Fruit fly (Drosophila melanogaster) whole organism, embryonic: ENCODE results near the gene Dic4.

ENCODE experiments used
- ATbp ChIP-seq: fragments of 200-800 bp; sonication (Bioruptor generic); optimal IDR thresholded peaks from 2 replicates; lab custom pipeline; 2017; ENCODE audit warnings: missing biosample characterization, mild to moderate bottlenecking, missing genetic modification characterization, missing genetic modification reagents
- C15 ChIP-seq: fragments of 200-800 bp; sonication (Bioruptor generic); IDR thresholded peaks from 3 replicates; pipeline ENCODE4 v1.3.6; 2022; ENCODE audit warnings: missing biosample characterization, missing genetic modification characterization
- CG1024 ChIP-seq: fragments of 200-800 bp; sonication (Bioruptor generic); IDR thresholded peaks from 2 replicates; pipeline ENCODE4 v1.3.6; 2022; ENCODE audit warnings: missing biosample characterization, missing genetic modification characterization
- CG10274 ChIP-seq: fragments of 200-800 bp; sonication (Bioruptor generic); optimal IDR thresholded peaks from 3 replicates; lab custom pipeline; 2017; ENCODE audit warnings: missing biosample characterization, mild to moderate bottlenecking, missing genetic modification characterization
- CG11456 ChIP-seq: fragments of 200-800 bp; sonication (Bioruptor generic); IDR thresholded peaks from 3 replicates; pipeline ENCODE4 v1.3.6; 2022; ENCODE audit warnings: missing biosample characterization, missing genetic modification characterization
- CG1603 ChIP-seq: fragments of 200-800 bp; sonication (Bioruptor generic); optimal IDR thresholded peaks from 2 replicates; lab custom pipeline; 2019; ENCODE audit warnings: missing biosample characterization, mild to moderate bottlenecking, missing genetic modification characterization, moderate library complexity
- CG16813 ChIP-seq: fragments of 200-800 bp; sonication (Bioruptor generic); IDR thresholded peaks from 3 replicates; pipeline ENCODE4 v1.3.6; 2022; ENCODE audit warnings: missing biosample characterization, missing genetic modification characterization; ENCODE audit not compliant: partially characterized antibody
- CG17612 ChIP-seq: fragments of 200-800 bp; sonication (Bioruptor generic); IDR thresholded peaks from 2 replicates; pipeline ENCODE4 v1.3.6; 2022; ENCODE audit warnings: missing biosample characterization, missing genetic modification characterization
- CG17912 ChIP-seq: fragments of 200-800 bp; sonication (Bioruptor generic); optimal IDR thresholded peaks from 2 replicates; lab custom pipeline; 2018; ENCODE audit warnings: missing biosample characterization, mild to moderate bottlenecking, missing genetic modification characterization
- CG18764 ChIP-seq: fragments of 200-800 bp; sonication (Bioruptor generic); optimal IDR thresholded peaks from 3 replicates; lab custom pipeline; 2016; ENCODE audit warnings: missing biosample characterization, missing genetic modification characterization
- CG2199 ChIP-seq: fragments of 200-800 bp; sonication (Bioruptor generic); IDR thresholded peaks from 3 replicates; pipeline ENCODE4 v1.3.6; 2022; ENCODE audit warnings: missing biosample characterization, missing genetic modification characterization
- CG34376 ChIP-seq: fragments of 200-800 bp; sonication (Bioruptor generic); optimal IDR thresholded peaks from 2 replicates; lab custom pipeline; 2018; ENCODE audit warnings: missing biosample characterization, mild to moderate bottlenecking, missing genetic modification characterization
- CG3847 ChIP-seq: fragments of 200-800 bp; sonication (Bioruptor generic); IDR thresholded peaks from 2 replicates; pipeline ENCODE4 v1.3.6; 2022; ENCODE audit warnings: missing biosample characterization, missing genetic modification characterization
- CG42726 ChIP-seq: fragments of 200-800 bp; sonication (Bioruptor generic); IDR thresholded peaks from 2 replicates; pipeline ENCODE4 v1.3.6; 2022; ENCODE audit warnings: missing biosample characterization, missing genetic modification characterization; ENCODE audit not compliant: partially characterized antibody
- CG4328 ChIP-seq: fragments of 200-800 bp; sonication (Bioruptor generic); optimal IDR thresholded peaks from 3 replicates; lab custom pipeline; 2017; ENCODE audit warnings: missing biosample characterization, missing genetic modification reagents, missing genetic modification characterization
- CG4404 ChIP-seq: fragments of 200-800 bp; sonication (Bioruptor generic); IDR thresholded peaks from 2 replicates; pipeline ENCODE4 v1.3.6; 2022; ENCODE audit warnings: missing biosample characterization, missing genetic modification characterization
- CG4820 ChIP-seq: fragments of 200-800 bp; sonication (Bioruptor generic); optimal IDR thresholded peaks from 3 replicates; lab custom pipeline; 2016; ENCODE audit warnings: missing biosample characterization, missing genetic modification characterization
- CG6654 ChIP-seq: fragments of 200-800 bp; sonication (Bioruptor generic); optimal IDR thresholded peaks from 2 replicates; lab custom pipeline; 2017; ENCODE audit warnings: missing biosample characterization, mild to moderate bottlenecking, missing genetic modification characterization
- CG6791 ChIP-seq: fragments of 200-800 bp; sonication (Bioruptor generic); IDR thresholded peaks from 3 replicates; pipeline ENCODE4 v1.3.6; 2022; ENCODE audit warnings: missing biosample characterization, missing genetic modification characterization; ENCODE audit not compliant: partially characterized antibody
- CG6813 ChIP-seq: fragments of 200-800 bp; sonication (Bioruptor generic); optimal IDR thresholded peaks from 2 replicates; lab custom pipeline; 2017; ENCODE audit warnings: missing biosample characterization, missing genetic modification characterization, mild to moderate bottlenecking, moderate library complexity, missing genetic modification reagents
- CG7556 ChIP-seq: fragments of 200-800 bp; sonication (Bioruptor generic); optimal IDR thresholded peaks from 2 replicates; lab custom pipeline; 2017; ENCODE audit warnings: missing biosample characterization, mild to moderate bottlenecking, missing genetic modification characterization
- CG9932 ChIP-seq: fragments of 200-800 bp; sonication (Bioruptor generic); IDR thresholded peaks from 2 replicates; pipeline ENCODE4 v1.3.6; 2022; ENCODE audit warnings: missing biosample characterization, missing genetic modification characterization
- Chrac-16 ChIP-seq: fragments of 200-800 bp; sonication (Bioruptor generic); optimal IDR thresholded peaks from 3 replicates; lab custom pipeline; 2016; ENCODE audit warnings: missing biosample characterization, missing genetic modification characterization
- D19A ChIP-seq: fragments of 200-800 bp; optimal IDR thresholded peaks from 3 replicates; lab custom pipeline; 2019; ENCODE audit warnings: missing biosample characterization, mild to moderate bottlenecking, missing genetic modification characterization, moderate library complexity
- E2f2 ChIP-seq: fragments of 200-800 bp; sonication (Bioruptor generic); IDR thresholded peaks from 2 replicates; pipeline ENCODE4 v1.3.6; 2022; ENCODE audit warnings: missing biosample characterization, missing genetic modification characterization
- Fer3 ChIP-seq: fragments of 200-800 bp; sonication (Bioruptor generic); optimal IDR thresholded peaks from 2 replicates; lab custom pipeline; 2018; ENCODE audit warnings: missing biosample characterization, mild to moderate bottlenecking, missing genetic modification characterization, moderate library complexity
- H15 ChIP-seq: fragments of 200-800 bp; sonication (Bioruptor generic); IDR thresholded peaks from 3 replicates; pipeline ENCODE4 v1.3.6; 2022; ENCODE audit warnings: missing biosample characterization, missing genetic modification characterization
- HmgD ChIP-seq: fragments of 200-800 bp; sonication (Bioruptor generic); optimal IDR thresholded peaks from 3 replicates; lab custom pipeline; 2016; ENCODE audit warnings: missing biosample characterization, missing genetic modification characterization
- Hr78 ChIP-seq, 2 experiments: fragments of 200-800 bp in 1 of 2; fragments of >200 bp in 1 of 2; sonication (Bioruptor generic) in 1 of 2; optimal IDR thresholded peaks; 2 replicates each; lab custom pipeline; 2017 to 2019; ENCODE audit warnings: missing biosample characterization in 2 of 2, missing genetic modification characterization in 2 of 2, mild to moderate bottlenecking in 1 of 2, moderate library complexity in 1 of 2
- Jarid2 ChIP-seq: fragments of 200-800 bp; sonication (Bioruptor generic); optimal IDR thresholded peaks from 3 replicates; lab custom pipeline; 2017; ENCODE audit warnings: mild to moderate bottlenecking, missing biosample characterization, missing genetic modification reagents, missing genetic modification characterization
- MESR4 ChIP-seq: fragments of 200-800 bp; sonication (Bioruptor generic); optimal IDR thresholded peaks from 2 replicates; lab custom pipeline; 2018; ENCODE audit warnings: missing biosample characterization, mild to moderate bottlenecking, missing genetic modification characterization, moderate library complexity
- NFAT ChIP-seq: fragments of 200-800 bp; sonication (Bioruptor generic); IDR thresholded peaks from 2 replicates; pipeline ENCODE4 v1.3.6; 2022; ENCODE audit warnings: missing biosample characterization, missing genetic modification characterization
- Opbp ChIP-seq: fragments of 200-800 bp; sonication (Bioruptor generic); IDR thresholded peaks from 3 replicates; pipeline ENCODE4 v1.3.6; 2022; ENCODE audit warnings: missing biosample characterization, missing genetic modification characterization; ENCODE audit not compliant: partially characterized antibody
- Sry-β ChIP-seq: fragments of 200-800 bp; sonication (Bioruptor generic); optimal IDR thresholded peaks from 2 replicates; lab custom pipeline; 2018; ENCODE audit warnings: missing biosample characterization, mild to moderate bottlenecking, missing genetic modification characterization, moderate library complexity
- ap ChIP-seq: fragments of 200-800 bp; sonication (Bioruptor generic); IDR thresholded peaks from 2 replicates; pipeline ENCODE4 v1.3.6; 2022; ENCODE audit warnings: missing biosample characterization, missing genetic modification characterization
- ato ChIP-seq: fragments of 200-800 bp; sonication (Bioruptor generic); IDR thresholded peaks from 2 replicates; pipeline ENCODE4 v1.3.6; 2022; ENCODE audit warnings: missing biosample characterization, missing genetic modification characterization; ENCODE audit not compliant: partially characterized antibody
- chif ChIP-seq, 2 experiments: fragments of 200-800 bp; sonication (Bioruptor generic); optimal IDR thresholded peaks; 3 replicates each; lab custom pipeline; 2016; ENCODE audit warnings: missing biosample characterization in 2 of 2, missing genetic modification characterization in 2 of 2
- ci ChIP-seq: fragments of 200-800 bp; sonication (Bioruptor generic); IDR thresholded peaks from 3 replicates; pipeline ENCODE4 v1.3.6; 2022; ENCODE audit warnings: missing biosample characterization, missing genetic modification characterization
- crp ChIP-seq, 2 experiments: fragments of 200-800 bp; sonication (Bioruptor generic); optimal IDR thresholded peaks; 2 replicates in 1 of 2; 3 replicates in 1 of 2; lab custom pipeline; 2017; ENCODE audit warnings: missing biosample characterization in 2 of 2, missing genetic modification characterization in 2 of 2, mild to moderate bottlenecking in 1 of 2, moderate library complexity in 1 of 2
- emc ChIP-seq: fragments of 200-800 bp; sonication (Bioruptor generic); optimal IDR thresholded peaks from 2 replicates; lab custom pipeline; 2016; ENCODE audit warnings: missing biosample characterization, missing genetic modification characterization
- exex ChIP-seq: fragments of 200-800 bp; sonication (Bioruptor generic); optimal IDR thresholded peaks from 4 replicates; lab custom pipeline; 2018; ENCODE audit warnings: missing biosample characterization, mild to moderate bottlenecking, missing genetic modification characterization, moderate library complexity
- fru ChIP-seq: fragments of >200 bp; optimal IDR thresholded peaks from 2 replicates; lab custom pipeline; 2017
- fu2 ChIP-seq: fragments of 200-800 bp; sonication (Bioruptor generic); optimal IDR thresholded peaks from 2 replicates; lab custom pipeline; 2016; ENCODE audit warnings: missing biosample characterization, missing genetic modification characterization
- gsb ChIP-seq: fragments of 200-800 bp; sonication (Bioruptor generic); IDR thresholded peaks from 2 replicates; pipeline ENCODE4 v1.3.6; 2022; ENCODE audit warnings: missing biosample characterization, missing genetic modification characterization
- lola ChIP-seq, 3 experiments: fragments of >200 bp in 2 of 3; fragments of 200-800 bp in 1 of 3; sonication (Bioruptor generic) in 1 of 3; optimal IDR thresholded peaks; 2 replicates each; lab custom pipeline; 2017 to 2019; ENCODE audit warnings: missing biosample characterization in 3 of 3, missing genetic modification characterization in 3 of 3, mild to moderate bottlenecking in 1 of 3, moderate library complexity in 1 of 3
- luna ChIP-seq: fragments of 200-800 bp; sonication (Bioruptor generic); optimal IDR thresholded peaks from 2 replicates; lab custom pipeline; 2016; ENCODE audit warnings: missing biosample characterization, missing genetic modification characterization
- mld ChIP-seq: fragments of 200-800 bp; sonication (Bioruptor generic); IDR thresholded peaks from 3 replicates; pipeline ENCODE4 v1.3.6; 2022; ENCODE audit warnings: missing biosample characterization, missing genetic modification characterization; ENCODE audit not compliant: partially characterized antibody
- sr ChIP-seq: fragments of 200-800 bp; sonication (Bioruptor generic); IDR thresholded peaks from 3 replicates; pipeline ENCODE4 v1.3.6; 2022; ENCODE audit warnings: missing biosample characterization, missing genetic modification characterization
- zen2 ChIP-seq: fragments of 200-800 bp; sonication (Bioruptor generic); IDR thresholded peaks from 3 replicates; pipeline ENCODE4 v1.3.6; 2022; ENCODE audit warnings: missing biosample characterization, missing genetic modification characterization; ENCODE audit not compliant: partially characterized antibody
- zf30C ChIP-seq: fragments of 200-800 bp; sonication (Bioruptor generic); optimal IDR thresholded peaks from 3 replicates; lab custom pipeline; 2018; ENCODE audit warnings: missing biosample characterization, mild to moderate bottlenecking, missing genetic modification characterization

Gene Dic4

dm6 chr3L:18667115-18667514 lies 31.1 kb downstream of the Dic4 start, which contains the start of gene CG42495 (continued):
- TF ChIP-seq Chrac-16 (no peak), fru (lab: Kevin White, UChicago) (no peak), ATbp (no peak), ci (GFP tag; lab: Robert Waterston, UW) (peak; percentile 51; the same call in 1 of the 3 replicates), CG1603 (tag; lab: Kevin White, UChicago) (peak; percentile 72), Opbp (GFP tag; lab: Robert Waterston, UW) (peak; percentile 46; the same call in 2 of the 3 replicates), CG4404 (no peak), zen2 (GFP tag; lab: Robert Waterston, UW) (no peak), CG4328 (GFP tag; lab: Kevin White, UChicago) (no peak), ap (no peak), chif (GFP tag; optimal IDR thresholded peaks at IDR 0.05; lab: Kevin White, UChicago) (no peak), exex (tag; lab: Kevin White, UChicago) (no peak), lola (GFP tag; optimal IDR thresholded peaks at IDR 0.05; lab: Kevin White, UChicago) (no peak), H15 (no peak), ato (GFP tag; lab: Robert Waterston, UW) (0 out of 2 replicates have a peak, but pooled peaks have one; percentile 20), CG3847 (GFP tag; lab: Robert Waterston, UW) (peak; percentile 36; the same call in 1 of the 2 replicates), fu2 (GFP tag; lab: Kevin White, UChicago) (no peak), gsb (GFP tag; lab: Robert Waterston, UW) (no peak), CG11456 (GFP tag; lab: Robert Waterston, UW) (no peak; the same call in 2 of the 3 replicates), CG1024 (GFP tag; lab: Robert Waterston, UW) (no peak), Sry-β (GFP tag; lab: Kevin White, UChicago) (no peak), CG6654 (GFP tag; lab: Kevin White, UChicago) (no peak), CG9932 (GFP tag; lab: Robert Waterston, UW) (no peak), Jarid2 (no peak), CG6791 (peak; percentile 56; the same call in 1 of the 3 replicates), Fer3 (tag; lab: Kevin White, UChicago) (no peak), NFAT (GFP tag; lab: Robert Waterston, UW) (no peak), CG42726 (peak; percentile 24; the same call in 1 of the 2 replicates), CG2199 (GFP tag; lab: Robert Waterston, UW) (0 out of 3 replicates have a peak, but pooled peaks have one; percentile 12), CG17912 (GFP tag; lab: Kevin White, UChicago) (no peak), D19A (no peak), CG10274 (GFP tag; lab: Kevin White, UChicago) (no peak), E2f2 (GFP tag; lab: Robert Waterston, UW) (peak; percentile 100), Hr78 (GFP tag; optimal IDR thresholded peaks at IDR 0.05; lab: Kevin White, UChicago) (no peak), mld (no peak), CG17612 (GFP tag; lab: Robert Waterston, UW) (no peak), emc (GFP tag; lab: Kevin White, UChicago) (no peak), CG34376 (GFP tag; lab: Kevin White, UChicago) (no peak), C15 (no peak), CG4820 (GFP tag; lab: Kevin White, UChicago) (no peak), CG7556 (GFP tag; lab: Kevin White, UChicago) (no peak), CG16813 (GFP tag; lab: Robert Waterston, UW) (0 out of 3 replicates have a peak, but pooled peaks have one; percentile 34), MESR4 (GFP tag; lab: Kevin White, UChicago) (peak; percentile 11), HmgD (peak; percentile 16), CG6813 (GFP tag; lab: Kevin White, UChicago) (no peak), luna (GFP tag; lab: Kevin White, UChicago) (no peak), sr (GFP tag; lab: Robert Waterston, UW) (no peak), CG18764 (GFP tag; lab: Kevin White, UChicago) (no peak), crp (GFP tag; optimal IDR thresholded peaks at IDR 0.05; lab: Kevin White, UChicago) (peak; percentile 93 to 99), zf30C (GFP tag; lab: Kevin White, UChicago) (no peak)
